Fruit fly (Drosophila melanogaster) whole organism, embryonic: ENCODE results near the gene CG15155.

ENCODE experiments used
- Abd-B ChIP-seq: fragments of 200-800 bp; sonication (Bioruptor generic); optimal IDR thresholded peaks from 2 replicates; lab custom pipeline; 2018; ENCODE audit warnings: missing biosample characterization, mild to moderate bottlenecking, missing genetic modification characterization, moderate library complexity
- Antp ChIP-seq: fragments of 200-800 bp; sonication (Bioruptor generic); optimal IDR thresholded peaks from 3 replicates; lab custom pipeline; 2016; ENCODE audit warnings: missing biosample characterization, missing genetic modification characterization
- BEAF-32 ChIP-seq: fragments of 200-800 bp; sonication (Bioruptor generic); optimal IDR thresholded peaks from 3 replicates; lab custom pipeline; 2017; ENCODE audit warnings: missing biosample characterization, missing genetic modification characterization, mild to moderate bottlenecking, moderate library complexity, missing genetic modification reagents
- CG10147 ChIP-seq: fragments of 200-800 bp; sonication (Bioruptor generic); optimal IDR thresholded peaks from 2 replicates; lab custom pipeline; 2019; ENCODE audit warnings: missing biosample characterization, mild to moderate bottlenecking, missing genetic modification characterization, moderate library complexity
- CG10654 ChIP-seq: fragments of 200-800 bp; sonication (Bioruptor generic); optimal IDR thresholded peaks from 2 replicates; lab custom pipeline; 2016; ENCODE audit warnings: missing biosample characterization, missing genetic modification characterization
- CG11085 ChIP-seq: fragments of 200-800 bp; sonication (Bioruptor generic); IDR thresholded peaks from 2 replicates; pipeline ENCODE4 v1.3.6; 2022; ENCODE audit warnings: missing biosample characterization, missing genetic modification characterization
- CG11456 ChIP-seq: fragments of 200-800 bp; sonication (Bioruptor generic); IDR thresholded peaks from 3 replicates; pipeline ENCODE4 v1.3.6; 2022; ENCODE audit warnings: missing biosample characterization, missing genetic modification characterization
- CG11504 ChIP-seq: fragments of 200-800 bp; sonication (Bioruptor generic); optimal IDR thresholded peaks from 3 replicates; lab custom pipeline; 2019; ENCODE audit warnings: missing biosample characterization, mild to moderate bottlenecking, missing genetic modification characterization, moderate library complexity
- CG11560 ChIP-seq: fragments of 200-800 bp; sonication (Bioruptor generic); IDR thresholded peaks from 3 replicates; pipeline ENCODE4 v1.3.6; 2022; ENCODE audit warnings: missing biosample characterization, missing genetic modification characterization
- CG12659 ChIP-seq: fragments of 200-800 bp; sonication (Bioruptor generic); optimal IDR thresholded peaks from 3 replicates; lab custom pipeline; 2017; ENCODE audit warnings: mild to moderate bottlenecking, missing biosample characterization, missing genetic modification reagents, missing genetic modification characterization
- CG13424 ChIP-seq: fragments of 200-800 bp; sonication (Bioruptor generic); optimal IDR thresholded peaks from 2 replicates; lab custom pipeline; 2019; ENCODE audit warnings: missing biosample characterization, mild to moderate bottlenecking, missing genetic modification characterization, moderate library complexity
- CG13894 ChIP-seq: fragments of 200-800 bp; sonication (Bioruptor generic); optimal IDR thresholded peaks from 3 replicates; lab custom pipeline; 2018; ENCODE audit warnings: missing biosample characterization, mild to moderate bottlenecking, missing genetic modification characterization, moderate library complexity
- CG14710 ChIP-seq: fragments of 200-800 bp; sonication (Bioruptor generic); optimal IDR thresholded peaks from 3 replicates; lab custom pipeline; 2019; ENCODE audit warnings: missing biosample characterization, mild to moderate bottlenecking, missing genetic modification characterization, moderate library complexity
- CG15073 ChIP-seq: fragments of 200-800 bp; sonication (Bioruptor generic); optimal IDR thresholded peaks from 2 replicates; lab custom pipeline; 2016; ENCODE audit warnings: missing biosample characterization, missing genetic modification characterization
- CG15269 ChIP-seq: fragments of 200-800 bp; sonication (Bioruptor generic); optimal IDR thresholded peaks from 2 replicates; lab custom pipeline; 2018; ENCODE audit warnings: missing biosample characterization, mild to moderate bottlenecking, missing genetic modification characterization, moderate library complexity
- CG16813 ChIP-seq: fragments of 200-800 bp; sonication (Bioruptor generic); IDR thresholded peaks from 3 replicates; pipeline ENCODE4 v1.3.6; 2022; ENCODE audit warnings: missing biosample characterization, missing genetic modification characterization; ENCODE audit not compliant: partially characterized antibody
- CG17328 ChIP-seq: fragments of 200-800 bp; sonication (Bioruptor generic); IDR thresholded peaks from 2 replicates; pipeline ENCODE4 v1.3.6; 2022; ENCODE audit warnings: missing biosample characterization, missing genetic modification characterization
- CG31441 ChIP-seq: fragments of 200-800 bp; sonication (Bioruptor generic); IDR thresholded peaks from 2 replicates; pipeline ENCODE4 v1.3.6; 2022; ENCODE audit warnings: missing biosample characterization, missing genetic modification characterization
- CG3163 ChIP-seq: fragments of 200-800 bp; sonication (Bioruptor generic); optimal IDR thresholded peaks from 3 replicates; lab custom pipeline; 2016; ENCODE audit warnings: missing biosample characterization, missing genetic modification characterization
- CG33557 ChIP-seq: fragments of 200-800 bp; sonication (Bioruptor generic); optimal IDR thresholded peaks from 2 replicates; lab custom pipeline; 2019; ENCODE audit warnings: missing biosample characterization, mild to moderate bottlenecking, missing genetic modification characterization, moderate library complexity
- CG42726 ChIP-seq: fragments of 200-800 bp; sonication (Bioruptor generic); IDR thresholded peaks from 2 replicates; pipeline ENCODE4 v1.3.6; 2022; ENCODE audit warnings: missing biosample characterization, missing genetic modification characterization; ENCODE audit not compliant: partially characterized antibody
- CG4730 ChIP-seq: fragments of 200-800 bp; sonication (Bioruptor generic); IDR thresholded peaks from 2 replicates; pipeline ENCODE4 v1.3.6; 2022; ENCODE audit warnings: missing biosample characterization, missing genetic modification characterization
- CHES-1-like ChIP-seq: fragments of 200-800 bp; sonication (Bioruptor generic); optimal IDR thresholded peaks from 2 replicates; lab custom pipeline; 2016; ENCODE audit warnings: missing biosample characterization, missing genetic modification characterization
- CrebB ChIP-seq: fragments of 200-800 bp; sonication (Bioruptor generic); optimal IDR thresholded peaks from 3 replicates; lab custom pipeline; 2018; ENCODE audit warnings: missing biosample characterization, mild to moderate bottlenecking, missing genetic modification characterization
- Dbx ChIP-seq: fragments of 200-800 bp; sonication (Bioruptor generic); IDR thresholded peaks from 3 replicates; pipeline ENCODE4 v1.3.6; 2022; ENCODE audit warnings: missing biosample characterization, missing genetic modification characterization
- Ets97D ChIP-seq: fragments of 200-800 bp; sonication (Bioruptor generic); optimal IDR thresholded peaks from 3 replicates; lab custom pipeline; 2016; ENCODE audit warnings: missing biosample characterization, missing genetic modification characterization
- HmgD ChIP-seq: fragments of 200-800 bp; sonication (Bioruptor generic); optimal IDR thresholded peaks from 3 replicates; lab custom pipeline; 2016; ENCODE audit warnings: missing biosample characterization, missing genetic modification characterization
- Jarid2 ChIP-seq: fragments of 200-800 bp; sonication (Bioruptor generic); optimal IDR thresholded peaks from 3 replicates; lab custom pipeline; 2017; ENCODE audit warnings: mild to moderate bottlenecking, missing biosample characterization, missing genetic modification reagents, missing genetic modification characterization
- Mes4 ChIP-seq: fragments of 200-800 bp; sonication (Bioruptor generic); optimal IDR thresholded peaks from 2 replicates; lab custom pipeline; 2016; ENCODE audit warnings: missing biosample characterization, missing genetic modification characterization
- Side ChIP-seq: fragments of 200-800 bp; sonication (Bioruptor generic); optimal IDR thresholded peaks from 2 replicates; lab custom pipeline; 2016; ENCODE audit warnings: missing biosample characterization, missing genetic modification characterization
- Sin3A ChIP-seq: fragments of >200 bp; optimal IDR thresholded peaks from 2 replicates; lab custom pipeline; 2018
- TFAM ChIP-seq: fragments of 200-800 bp; sonication (Bioruptor generic); optimal IDR thresholded peaks from 2 replicates; lab custom pipeline; 2017; ENCODE audit warnings: missing biosample characterization, missing genetic modification characterization, inconsistent platforms
- Tbp ChIP-seq: fragments of >200 bp; optimal IDR thresholded peaks from 2 replicates; lab custom pipeline; 2018; ENCODE audit warnings: missing biosample characterization, missing genetic modification characterization
- aop ChIP-seq: fragments of 200-800 bp; sonication (Bioruptor generic); IDR thresholded peaks from 2 replicates; pipeline ENCODE4 v1.3.6; 2022; ENCODE audit warnings: missing biosample characterization, missing genetic modification characterization
- danr ChIP-seq: fragments of 200-800 bp; sonication (Bioruptor generic); IDR thresholded peaks from 2 replicates; pipeline ENCODE4 v1.3.6; 2022; ENCODE audit warnings: missing biosample characterization, missing genetic modification characterization
- disco-r ChIP-seq: fragments of 200-800 bp; sonication (Bioruptor generic); optimal IDR thresholded peaks from 2 replicates; lab custom pipeline; 2016; ENCODE audit warnings: missing biosample characterization, missing genetic modification characterization
- gce ChIP-seq: fragments of 200-800 bp; sonication (Bioruptor generic); IDR thresholded peaks from 3 replicates; pipeline ENCODE4 v1.3.6; 2022; ENCODE audit warnings: missing biosample characterization, missing genetic modification characterization
- gem ChIP-seq: fragments of 200-800 bp; sonication (Bioruptor generic); optimal IDR thresholded peaks from 2 replicates; lab custom pipeline; 2019; ENCODE audit warnings: missing biosample characterization, mild to moderate bottlenecking, missing genetic modification characterization, moderate library complexity
- gsb-n ChIP-seq: fragments of 200-800 bp; sonication (Bioruptor generic); optimal IDR thresholded peaks from 3 replicates; lab custom pipeline; 2018; ENCODE audit warnings: missing biosample characterization, mild to moderate bottlenecking, missing genetic modification characterization
- klu ChIP-seq: fragments of 200-800 bp; sonication (Bioruptor generic); IDR thresholded peaks from 2 replicates; pipeline ENCODE4 v1.3.6; 2022; ENCODE audit warnings: missing biosample characterization, missing genetic modification characterization
- lab ChIP-seq: fragments of 200-800 bp; sonication (Bioruptor generic); optimal IDR thresholded peaks from 3 replicates; lab custom pipeline; 2017; ENCODE audit warnings: missing biosample characterization, missing genetic modification characterization, mild to moderate bottlenecking, moderate library complexity, missing genetic modification reagents
- nerfin-2 ChIP-seq: fragments of 200-800 bp; sonication (Bioruptor generic); IDR thresholded peaks from 2 replicates; pipeline ENCODE4 v1.3.6; 2022; ENCODE audit warnings: missing biosample characterization, missing genetic modification characterization; ENCODE audit not compliant: partially characterized antibody
- pb ChIP-seq: fragments of 200-800 bp; sonication (Bioruptor generic); optimal IDR thresholded peaks from 3 replicates; lab custom pipeline; 2016; ENCODE audit warnings: missing biosample characterization, missing genetic modification characterization
- slou ChIP-seq: fragments of 200-800 bp; sonication (Bioruptor generic); optimal IDR thresholded peaks from 3 replicates; lab custom pipeline; 2016; ENCODE audit warnings: missing biosample characterization, missing genetic modification characterization
- so ChIP-seq: fragments of 200-800 bp; sonication (Bioruptor generic); IDR thresholded peaks from 3 replicates; pipeline ENCODE4 v1.3.6; 2022; ENCODE audit warnings: missing biosample characterization, missing genetic modification characterization
- tll ChIP-seq, 2 experiments: fragments of 200-800 bp in 1 of 2; fragments of >200 bp in 1 of 2; sonication (Bioruptor generic) in 1 of 2; optimal IDR thresholded peaks; 2 replicates each; lab custom pipeline; 2017 to 2019; ENCODE audit warnings: missing biosample characterization in 2 of 2, missing genetic modification characterization in 2 of 2, mild to moderate bottlenecking in 1 of 2, moderate library complexity in 1 of 2
- twi ChIP-seq: fragments of 200-800 bp; optimal IDR thresholded peaks from 2 replicates; lab custom pipeline; 2019; ENCODE audit warnings: missing biosample characterization, mild to moderate bottlenecking, missing genetic modification characterization, moderate library complexity
- tx ChIP-seq: fragments of 200-800 bp; sonication (Bioruptor generic); optimal IDR thresholded peaks from 2 replicates; lab custom pipeline; 2016; ENCODE audit warnings: missing biosample characterization, missing genetic modification characterization
- unpg ChIP-seq: fragments of 200-800 bp; sonication (Bioruptor generic); optimal IDR thresholded peaks from 3 replicates; lab custom pipeline; 2018; ENCODE audit warnings: missing biosample characterization, mild to moderate bottlenecking, missing genetic modification characterization, moderate library complexity
- zfh2 ChIP-seq: fragments of 200-800 bp; sonication (Bioruptor generic); optimal IDR thresholded peaks from 2 replicates; lab custom pipeline; 2016; ENCODE audit warnings: missing biosample characterization, missing genetic modification characterization

CG15155 gene

DNA sequence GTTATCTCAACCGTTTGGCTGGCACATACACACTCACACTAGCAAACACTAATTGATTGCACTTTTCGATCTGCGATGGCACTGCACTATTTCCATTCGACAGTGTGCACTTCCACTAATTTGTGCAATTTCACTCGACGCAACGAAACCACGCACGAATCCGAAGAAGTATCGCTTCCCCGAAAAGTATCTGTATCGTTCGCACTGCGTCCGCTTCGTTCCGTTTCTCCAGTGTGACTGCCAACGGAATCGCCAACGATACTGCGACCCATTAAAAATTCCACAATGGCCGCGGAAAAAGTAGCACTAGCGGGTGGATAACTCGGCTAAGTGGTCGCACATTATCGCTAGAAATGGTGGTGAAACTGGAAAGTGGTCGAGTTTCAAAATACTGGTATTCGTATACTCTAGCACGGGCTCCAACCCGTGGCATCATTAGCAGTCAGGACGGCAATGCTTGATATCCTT lies 2.4 kb upstream of the CG15155 start, which contains the start of gene Socs36E (continued):
- TF ChIP-seq so (GFP tag; lab: Robert Waterston, UW) (peak; percentile 65; the same call in 2 of the 3 replicates), CG31441 (GFP tag; lab: Robert Waterston, UW) (no peak), twi (tag; lab: Kevin White, UChicago) (peak; percentile 29), CG10147 (GFP tag; lab: Kevin White, UChicago) (peak; percentile 68), CG11560 (tag; lab: Robert Waterston, UW) (peak; percentile 56; the same call in 2 of the 3 replicates), CG16813 (GFP tag; lab: Robert Waterston, UW) (peak; percentile 65), slou (no peak), CG13424 (tag; lab: Kevin White, UChicago) (peak; percentile 29), tll (GFP tag; optimal IDR thresholded peaks at IDR 0.05; lab: Kevin White, UChicago) (peak in 1 of 2 experiments; percentile 47), klu (GFP tag; lab: Robert Waterston, UW) (no peak), lab (GFP tag; lab: Kevin White, UChicago) (peak; percentile 10), Ets97D (peak; percentile 91), danr (GFP tag; lab: Robert Waterston, UW) (no peak), CG11085 (no peak), gce (peak; percentile 53; the same call in 1 of the 3 replicates), gsb-n (peak; percentile 47), CG12659 (peak; percentile 50), tx (GFP tag; lab: Kevin White, UChicago) (no peak), Side (GFP tag; lab: Kevin White, UChicago) (peak; percentile 9), CrebB (peak; percentile 49), Tbp (GFP tag; lab: Kevin White, UChicago) (peak; percentile 27), CG11456 (GFP tag; lab: Robert Waterston, UW) (peak; percentile 72; the same call in 2 of the 3 replicates), aop (GFP tag; lab: Robert Waterston, UW) (peak; percentile 61; the same call in 1 of the 2 replicates), CHES-1-like (peak; percentile 49), Sin3A (lab: Kevin White, UChicago) (peak; percentile 23), CG17328 (GFP tag; lab: Robert Waterston, UW) (0 out of 2 replicates have a peak, but pooled peaks have one; percentile 25), CG15269 (tag; lab: Kevin White, UChicago) (peak; percentile 28), Dbx (GFP tag; lab: Robert Waterston, UW) (peak; percentile 64), disco-r (GFP tag; lab: Kevin White, UChicago) (peak; percentile 36), CG3163 (GFP tag; lab: Kevin White, UChicago) (peak; percentile 50), Antp (peak; percentile 49), CG13894 (tag; lab: Kevin White, UChicago) (peak; percentile 80), CG42726 (peak; percentile 84), nerfin-2 (GFP tag; lab: Robert Waterston, UW) (0 out of 2 replicates have a peak, but pooled peaks have one; percentile 12), CG10654 (GFP tag; lab: Kevin White, UChicago) (no peak), TFAM (GFP tag; lab: Kevin White, UChicago) (no peak), CG14710 (peak; percentile 80), CG33557 (GFP tag; lab: Kevin White, UChicago) (peak; percentile 7), CG4730 (no peak), unpg (GFP tag; lab: Kevin White, UChicago) (peak; percentile 48), CG11504 (tag; lab: Kevin White, UChicago) (peak; percentile 69), gem (no peak), BEAF-32 (GFP tag; lab: Kevin White, UChicago) (peak; percentile 70), CG15073 (GFP tag; lab: Kevin White, UChicago) (no peak), pb (GFP tag; lab: Kevin White, UChicago) (no peak), Mes4 (GFP tag; lab: Kevin White, UChicago) (peak; percentile 26), HmgD (peak; percentile 85), Abd-B (GFP tag; lab: Kevin White, UChicago) (peak; percentile 91), zfh2 (GFP tag; lab: Kevin White, UChicago) (peak; percentile 55), Jarid2 (peak; percentile 95)
